Worm (Caenorhabditis elegans) whole organism, L2 larva: ENCODE data around the gene ztf-14.

Experiments used
- ZK546.5 ChIP-seq: sonication (generic microtip); optimal IDR thresholded peaks from 2 replicates; lab custom pipeline; 2017; ENCODE audit warnings: missing biosample characterization, missing genetic modification characterization
- fos-1 ChIP-seq: fragments of 150-350 bp; optimal IDR thresholded peaks from 2 replicates; lab custom pipeline; 2014; ENCODE audit warnings: missing biosample characterization, missing genetic modification characterization
- lsy-2 ChIP-seq, 2 experiments: fragments of 150-350 bp in 1 of 2; sonication (generic microtip) in 1 of 2; optimal IDR thresholded peaks; 2 replicates each; lab custom pipeline; 2014 to 2017; ENCODE audit warnings: missing biosample characterization in 2 of 2, missing genetic modification characterization in 2 of 2
- skn-1 ChIP-seq: sonication (generic microtip); optimal IDR thresholded peaks from 2 replicates; lab custom pipeline; 2017; ENCODE audit warnings: missing biosample characterization, missing genetic modification characterization

DNA sequence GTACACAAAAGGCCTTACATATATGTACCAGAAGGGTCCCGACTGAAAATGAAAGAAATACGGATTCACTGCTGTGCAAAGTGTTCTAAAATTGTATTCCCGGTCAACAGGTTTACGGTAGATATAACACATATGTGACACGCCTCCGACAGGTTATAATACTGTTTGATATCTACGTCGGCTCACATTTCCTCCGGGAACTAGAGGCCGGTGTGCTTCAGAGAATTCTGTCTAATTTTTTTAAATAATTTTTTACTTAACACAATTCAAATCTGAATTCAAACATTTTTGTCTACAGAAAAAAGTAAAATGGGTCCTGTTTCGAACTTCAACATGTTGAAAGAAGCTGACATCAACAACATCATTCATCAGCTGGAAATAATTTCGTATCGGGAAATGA is 47.3 kb downstream of the ztf-14 start, which contains the start of gene T24C2.3:
- TF ChIP-seq lsy-2 (tag; optimal IDR thresholded peaks at IDR 0.05; lab: Kevin White, UChicago) (no peak), ZK546.5 (tag; lab: Kevin White, UChicago) (no peak), fos-1 (tag; lab: Kevin White, UChicago) (no peak), skn-1 (tag; lab: Kevin White, UChicago) (no peak)
